Worm (Caenorhabditis elegans) whole organism, L4/young adult: Measurements from ENCODE around the gene Y116A8C.25.

Experiments
- W03F9.2 ChIP-seq: fragments of 150-350 bp; optimal IDR thresholded peaks from 2 replicates; lab custom pipeline; 2014; ENCODE audit warnings: missing biosample characterization, missing genetic modification characterization
- him-1 ChIP-seq: sonication (generic microtip); optimal IDR thresholded peaks from 2 replicates; lab custom pipeline; 2016; ENCODE audit warnings: missing genotype, missing genetic modification reagents, missing genetic modification characterization, missing compliant biosample characterization

ce11 chrIV:17039545-17039944 lies 39.0 kb downstream of the Y116A8C.25 start, which contains the start of gene Y116A8C.19:
- TF ChIP-seq him-1 (no peak), W03F9.2 (tag; lab: Kevin White, UChicago) (no peak)
